Worm (Caenorhabditis elegans): ENCODE results near the gene best-24.

DNA sequence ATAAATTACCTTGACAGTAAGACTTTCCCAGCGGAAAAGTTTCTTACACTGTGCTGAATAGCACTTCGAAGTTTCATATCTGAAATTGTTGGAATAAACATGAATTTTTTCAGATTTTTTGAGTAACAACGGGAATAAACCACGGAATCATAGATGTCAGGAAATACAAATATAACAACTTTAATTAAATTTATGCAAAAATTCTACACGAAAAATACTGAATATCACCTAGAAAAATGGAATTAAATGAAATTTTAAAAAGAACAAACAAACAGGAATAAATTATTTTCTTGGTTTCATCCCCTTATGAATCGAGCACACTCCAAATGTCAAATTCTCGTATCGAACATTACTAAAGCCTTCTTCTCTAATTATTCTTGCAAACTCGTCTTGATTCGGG is 43.7 kb upstream of the best-24 start, which contains the start of gene tag-307:
- TF ChIP-seq fkh-10 (GFP tag; optimal IDR thresholded peaks at IDR 0.05): no peak
- TF ChIP-seq nhr-11 (tag; optimal IDR thresholded peaks at IDR 0.05): no peak
- TF ChIP-seq unc-55 (GFP tag; optimal IDR thresholded peaks at IDR 0.05): no peak
- no peak for TF ChIP-seq hlh-13 (GFP tag; optimal IDR thresholded peaks at IDR 0.05)
- no peak for TF ChIP-seq unc-86 (tag; optimal IDR thresholded peaks at IDR 0.05)
